Fruit fly (Drosophila melanogaster) whole organism, pupa: ENCODE data around the gene CG31457.

ENCODE experiments used
- CG10348 ChIP-seq: fragments of 200-800 bp; sonication (Bioruptor generic); IDR thresholded peaks from 2 replicates; pipeline ENCODE4 v1.3.6; 2022; ENCODE audit warnings: missing biosample characterization, missing genetic modification characterization
- CG12605 ChIP-seq: fragments of 200-800 bp; sonication (Bioruptor generic); IDR thresholded peaks from 2 replicates; pipeline ENCODE4 v1.3.6; 2022; ENCODE audit warnings: missing biosample characterization, missing genetic modification characterization
- CG13204 ChIP-seq: fragments of 200-800 bp; sonication (Bioruptor generic); optimal IDR thresholded peaks from 2 replicates; lab custom pipeline; 2018; ENCODE audit warnings: missing biosample characterization, mild to moderate bottlenecking, missing genetic modification characterization, moderate library complexity
- CG17806 ChIP-seq: fragments of 200-800 bp; sonication (Bioruptor generic); optimal IDR thresholded peaks from 2 replicates; lab custom pipeline; 2018; ENCODE audit warnings: missing biosample characterization, mild to moderate bottlenecking, missing genetic modification characterization, moderate library complexity
- CG34367 ChIP-seq: fragments of 200-800 bp; sonication (Bioruptor generic); optimal IDR thresholded peaks from 2 replicates; lab custom pipeline; 2018; ENCODE audit warnings: missing biosample characterization, mild to moderate bottlenecking, missing genetic modification characterization
- CG9948 ChIP-seq: fragments of 200-800 bp; sonication (Bioruptor generic); optimal IDR thresholded peaks from 2 replicates; lab custom pipeline; 2018; ENCODE audit warnings: missing biosample characterization, mild to moderate bottlenecking, missing genetic modification characterization, moderate library complexity
- EcR ChIP-seq: fragments of 200-800 bp; sonication (Bioruptor generic); optimal IDR thresholded peaks from 3 replicates; lab custom pipeline; 2019; ENCODE audit warnings: missing biosample characterization, missing genetic modification characterization, mild to moderate bottlenecking, moderate library complexity, missing genetic modification reagents
- Pif1B ChIP-seq: fragments of 200-800 bp; sonication (Bioruptor generic); optimal IDR thresholded peaks from 3 replicates; lab custom pipeline; 2016; ENCODE audit warnings: missing biosample characterization, missing genetic modification characterization
- Snoo ChIP-seq: fragments of 200-800 bp; sonication (Bioruptor generic); optimal IDR thresholded peaks from 3 replicates; lab custom pipeline; 2017; ENCODE audit warnings: missing biosample characterization, mild to moderate bottlenecking, missing genetic modification characterization, inconsistent platforms

dm6 chr3R:23141113-23141512 lies 13.3 kb upstream of the CG31457 start:
- no peak for TF ChIP-seq CG12605 (GFP tag; lab: Robert Waterston, UW)
- TF ChIP-seq CG17806 (tag; lab: Kevin White, UChicago) = no peak
- TF ChIP-seq CG10348 = no peak
- no peak for TF ChIP-seq CG9948 (tag; lab: Kevin White, UChicago)
- no peak for TF ChIP-seq EcR (GFP tag; lab: Kevin White, UChicago)
- TF ChIP-seq Snoo (tag; lab: Kevin White, UChicago) = no peak
- TF ChIP-seq CG34367 (tag; lab: Kevin White, UChicago) = no peak
- no peak for TF ChIP-seq CG13204
- TF ChIP-seq Pif1B (GFP tag; lab: Kevin White, UChicago) = no peak
